Worm (Caenorhabditis elegans) whole organism, young adult: ENCODE data around the gene K12H6.2.

Source experiments
- F57C9.4 ChIP-seq: sonication (generic microtip); optimal IDR thresholded peaks from 2 replicates; lab custom pipeline; 2017; ENCODE audit warnings: mild to moderate bottlenecking, missing genetic modification characterization, missing compliant biosample characterization
- aptf-2 ChIP-seq: fragments of 200-800 bp; sonication (Bioruptor generic); conservative IDR thresholded peaks from 2 replicates; pipeline ENCODE4 v1.3.6; 2022; ENCODE audit warnings: missing genetic modification reagents, missing genetic modification characterization, missing compliant biosample characterization
- cebp-1 ChIP-seq, 2 experiments: fragments of 200-800 bp in 1 of 2; sonication (Bioruptor generic) in 1 of 2; sonication (generic microtip) in 1 of 2; IDR thresholded peaks in 1 of 2; optimal IDR thresholded peaks in 1 of 2; 2 replicates each; pipeline versions ENCODE4 v1.3.6 to Lab custom; 2017 to 2022; ENCODE audit warnings: missing compliant biosample characterization in 2 of 2, missing genetic modification characterization in 2 of 2, mild to moderate bottlenecking in 1 of 2, missing genetic modification reagents in 1 of 2, moderate library complexity in 1 of 2
- dpl-1 ChIP-seq: fragments of 150-350 bp; optimal IDR thresholded peaks from 2 replicates; lab custom pipeline; 2014; ENCODE audit warnings: missing biosample characterization, missing genetic modification reagents, missing genetic modification characterization
- let-526 ChIP-seq: fragments of 200-800 bp; sonication (Bioruptor generic); IDR thresholded peaks from 2 replicates; pipeline ENCODE4 v1.3.6; 2022; ENCODE audit warnings: missing genetic modification reagents, missing genetic modification characterization, missing compliant biosample characterization
- unc-62 ChIP-seq: fragments of 150-350 bp; optimal IDR thresholded peaks from 2 replicates; lab custom pipeline; 2014; ENCODE audit warnings: missing biosample characterization, missing genetic modification reagents, missing genetic modification characterization

DNA sequence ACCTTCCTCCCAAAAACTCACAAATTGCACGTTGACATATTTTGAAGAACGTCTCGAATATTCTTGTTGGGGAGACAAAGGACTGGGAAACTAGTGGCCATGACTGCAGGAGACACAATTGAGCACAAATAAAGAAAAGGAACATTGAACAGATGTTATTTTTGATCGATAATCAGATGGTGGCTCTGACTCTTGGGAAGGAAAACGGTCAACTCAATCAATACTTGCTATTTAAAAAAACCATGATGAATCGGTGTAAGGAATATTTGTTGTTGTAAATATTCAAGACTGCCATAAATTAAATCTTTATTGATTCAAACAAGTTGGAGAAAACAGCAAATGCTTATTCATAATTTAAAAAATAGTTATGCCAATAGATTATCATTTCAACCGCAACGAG lies 44.6 kb downstream of the K12H6.2 start, which contains the start of gene fbxb-105:
- TF ChIP-seq cebp-1 (GFP tag; IDR thresholded peaks at IDR 0.05; lab: Robert Waterston, UW) (no peak), cebp-1 (tag; optimal IDR thresholded peaks at IDR 0.05; lab: Kevin White, UChicago) (no peak), aptf-2 (GFP tag; lab: Robert Waterston, UW) (no peak), F57C9.4 (tag; lab: Kevin White, UChicago) (no peak), dpl-1 (GFP tag; lab: Kevin White, UChicago) (no peak), unc-62 (GFP tag; lab: Kevin White, UChicago) (no peak), let-526 (no peak)
